Worm (Caenorhabditis elegans) whole organism, early embryonic: Measurements from ENCODE around the gene nhr-206.

ENCODE experiments used
- B0310.2 ChIP-seq: sonication (generic microtip); optimal IDR thresholded peaks from 2 replicates; lab custom pipeline; 2016; ENCODE audit warnings: mild to moderate bottlenecking, missing genetic modification characterization, missing compliant biosample characterization
- F13C5.2 ChIP-seq: sonication (generic microtip); optimal IDR thresholded peaks from 2 replicates; lab custom pipeline; 2017; ENCODE audit warnings: mild to moderate bottlenecking, missing genetic modification characterization, inconsistent platforms, missing compliant biosample characterization
- aly-1 ChIP-seq: sonication (generic microtip); optimal IDR thresholded peaks from 2 replicates; lab custom pipeline; 2016; ENCODE audit warnings: missing genetic modification characterization, missing compliant biosample characterization
- ama-1 ChIP-seq: fragments of 150-350 bp; optimal IDR thresholded peaks from 2 replicates; lab custom pipeline; 2014
- flt-1 ChIP-seq: fragments of 200-800 bp; sonication (Bioruptor generic); IDR thresholded peaks from 2 replicates; pipeline ENCODE4 v1.3.6; 2022; ENCODE audit warnings: missing genetic modification characterization, missing compliant biosample characterization
- hmbx-1 ChIP-seq: sonication (generic microtip); optimal IDR thresholded peaks from 2 replicates; lab custom pipeline; 2016; ENCODE audit warnings: mild to moderate bottlenecking, missing genetic modification characterization, missing compliant biosample characterization
- hmg-4 ChIP-seq: fragments of 200-800 bp; sonication (Bioruptor generic); optimal IDR thresholded peaks from 2 replicates; lab custom pipeline; 2018; ENCODE audit warnings: mild to moderate bottlenecking, missing genetic modification characterization, missing compliant biosample characterization
- hnd-1 ChIP-seq: sonication (generic microtip); optimal IDR thresholded peaks from 2 replicates; lab custom pipeline; 2016; ENCODE audit warnings: missing genetic modification characterization, missing compliant biosample characterization
- scrt-1 ChIP-seq: fragments of 200-800 bp; sonication (Bioruptor generic); IDR thresholded peaks from 2 replicates; pipeline ENCODE4 v1.3.6; 2022; ENCODE audit warnings: missing genetic modification characterization, missing compliant biosample characterization
- tbx-37 ChIP-seq: fragments of 200-800 bp; sonication (Bioruptor generic); conservative IDR thresholded peaks from 2 replicates; pipeline ENCODE4 v1.3.6; 2022; ENCODE audit warnings: missing genetic modification reagents, missing genetic modification characterization, missing compliant biosample characterization

- TF ChIP-seq B0310.2 (tag; lab: Kevin White, UChicago) (no peak), flt-1 (no peak), ama-1 (lab: Kevin White, UChicago) (no peak), scrt-1 (GFP tag; lab: Robert Waterston, UW) (no peak), hmg-4 (GFP tag; lab: Kevin White, UChicago) (no peak), aly-1 (tag; lab: Kevin White, UChicago) (no peak), tbx-37 (GFP tag; lab: Robert Waterston, UW) (no peak), F13C5.2 (tag; lab: Kevin White, UChicago) (no peak), hnd-1 (tag; lab: Kevin White, UChicago) (no peak), hmbx-1 (tag; lab: Kevin White, UChicago) (no peak)
Measured at ce11 chrV:12074886-12075285, 16.9 kb upstream of the nhr-206 start, which contains the start of gene R07B7.6.
